Fruit fly (Drosophila melanogaster): ENCODE results near the gene D19B.

The D19B gene

dm6 chr3L:6192822-6193555 lies 8.3 kb upstream of the D19B start, which contains the start of the genes Sf3b6 and Tnpo (continued):
- TF ChIP-seq CG16863 (GFP tag; optimal IDR thresholded peaks at IDR 0.05), result peak; percentile 62
- peak; percentile 21 for TF ChIP-seq Dp (GFP tag; optimal IDR thresholded peaks at IDR 0.05)
- peak; percentile 39; the same call in 1 of the 3 replicates for TF ChIP-seq CG6175 (GFP tag; IDR thresholded peaks at IDR 0.05)
- TF ChIP-seq D19B (GFP tag; optimal IDR thresholded peaks at IDR 0.05), result peak; percentile 88
- TF ChIP-seq CG11723 (GFP tag; optimal IDR thresholded peaks at IDR 0.05), result no peak
- TF ChIP-seq gcm (GFP tag; optimal IDR thresholded peaks at IDR 0.05), result no peak
- 0 out of 2 replicates have a peak, but pooled peaks have one; percentile 17 for TF ChIP-seq bbx (GFP tag; IDR thresholded peaks at IDR 0.05; ENCODE audit: partially characterized antibody)
- TF ChIP-seq CG17802 (tag; optimal IDR thresholded peaks at IDR 0.05), result peak; percentile 47
- TF ChIP-seq CG33557 (GFP tag; optimal IDR thresholded peaks at IDR 0.05), result peak; percentile 83
- peak; percentile 69 for TF ChIP-seq ara (GFP tag; IDR thresholded peaks at IDR 0.05)
- peak; percentile 56 for TF ChIP-seq CG4854 (GFP tag; optimal IDR thresholded peaks at IDR 0.05)
- peak; percentile 66 for TF ChIP-seq CHES-1-like (GFP tag; optimal IDR thresholded peaks at IDR 0.05)
- TF ChIP-seq CG8924 (tag; optimal IDR thresholded peaks at IDR 0.05), result peak; percentile 85
- TF ChIP-seq CG11695 (GFP tag; IDR thresholded peaks at IDR 0.05), result peak; percentile 68
- TF ChIP-seq Ravus (GFP tag; IDR thresholded peaks at IDR 0.05), result no peak; the same call in 1 of the 2 replicates
- peak; percentile 66 for TF ChIP-seq jumu (GFP tag; optimal IDR thresholded peaks at IDR 0.05)
- no peak for TF ChIP-seq gcm2 (GFP tag; optimal IDR thresholded peaks at IDR 0.05)
- peak; percentile 84 for TF ChIP-seq CG11456 (GFP tag; IDR thresholded peaks at IDR 0.05)
- TF ChIP-seq CG8765 (GFP tag; IDR thresholded peaks at IDR 0.05), result peak; percentile 76
- peak; percentile 47 for TF ChIP-seq CG7928 (GFP tag; optimal IDR thresholded peaks at IDR 0.05)
- peak; percentile 79 for TF ChIP-seq zfh2 (GFP tag; optimal IDR thresholded peaks at IDR 0.05)
- peak; percentile 89 for TF ChIP-seq BEAF-32 (GFP tag; optimal IDR thresholded peaks at IDR 0.05)
- TF ChIP-seq ems (GFP tag; optimal IDR thresholded peaks at IDR 0.05), result peak; percentile 63
- TF ChIP-seq Hmx (GFP tag; optimal IDR thresholded peaks at IDR 0.05), result peak; percentile 68
- TF ChIP-seq CG18764 (GFP tag; optimal IDR thresholded peaks at IDR 0.05), result peak; percentile 64
- TF ChIP-seq Dfd (GFP tag; optimal IDR thresholded peaks at IDR 0.05), result no peak
- peak; percentile 74 for TF ChIP-seq Atf6 (GFP tag; IDR thresholded peaks at IDR 0.05)
- no peak for TF ChIP-seq CTCF (GFP tag; optimal IDR thresholded peaks at IDR 0.05)
- TF ChIP-seq CG15073 (GFP tag; optimal IDR thresholded peaks at IDR 0.05), result peak; percentile 39
- peak; percentile 67 for TF ChIP-seq hbn (GFP tag; IDR thresholded peaks at IDR 0.05; ENCODE audit: partially characterized antibody)
- peak; percentile 55; the same call in 1 of the 3 replicates for TF ChIP-seq vnd (GFP tag; IDR thresholded peaks at IDR 0.05; ENCODE audit: partially characterized antibody)
- peak; percentile 77 for TF ChIP-seq CG4617 (GFP tag; optimal IDR thresholded peaks at IDR 0.05; ENCODE audit: borderline replicate concordance)
- no peak for TF ChIP-seq CG8388 (GFP tag; optimal IDR thresholded peaks at IDR 0.05)
- TF ChIP-seq CG2712 (tag; optimal IDR thresholded peaks at IDR 0.05), result peak; percentile 88
- peak; percentile 87 for TF ChIP-seq Aef1 (GFP tag; IDR thresholded peaks at IDR 0.05)
- TF ChIP-seq Nf-YB (GFP tag; optimal IDR thresholded peaks at IDR 0.05), result no peak
- peak; percentile 79 for TF ChIP-seq ssp (GFP tag; IDR thresholded peaks at IDR 0.05)
- TF ChIP-seq Sry-δ (GFP tag; optimal IDR thresholded peaks at IDR 0.05), result peak; percentile 87
- 0 out of 2 replicates have a peak, but pooled peaks have one; percentile 44 for TF ChIP-seq cas (GFP tag; IDR thresholded peaks at IDR 0.05)
- TF ChIP-seq CG11504 (tag; optimal IDR thresholded peaks at IDR 0.05), result no peak
- no peak for TF ChIP-seq fd64A (GFP tag; optimal IDR thresholded peaks at IDR 0.05)
- peak; percentile 41 for TF ChIP-seq CG7786 (GFP tag; optimal IDR thresholded peaks at IDR 0.05)
- TF ChIP-seq ase (GFP tag; IDR thresholded peaks at IDR 0.05), result peak; percentile 68
- peak; percentile 82 for TF ChIP-seq slou (GFP tag; optimal IDR thresholded peaks at IDR 0.05)
- TF ChIP-seq NC2β (GFP tag; optimal IDR thresholded peaks at IDR 0.05), result peak; percentile 58
- TF ChIP-seq CG10979 (tag; optimal IDR thresholded peaks at IDR 0.05), result peak; percentile 71
- no peak for TF ChIP-seq corto (GFP tag; optimal IDR thresholded peaks at IDR 0.05)
- no peak for TF ChIP-seq Tbp (GFP tag; optimal IDR thresholded peaks at IDR 0.05)
- no peak for TF ChIP-seq grn (GFP tag; optimal IDR thresholded peaks at IDR 0.05)
- peak; percentile 63; the same call in 1 of the 2 replicates for TF ChIP-seq Oaz (GFP tag; IDR thresholded peaks at IDR 0.05)

Measured in whole organism, embryonic.